Fruit fly (Drosophila melanogaster) Kc167 (cell line): ENCODE results near the gene CG4198.

ENCODE experiments used
- Myc ChIP-seq: fragments of >200 bp; optimal IDR thresholded peaks from 2 replicates; lab custom pipeline; 2017; ENCODE audit warnings: missing external identifiers
- Sin3A ChIP-seq: fragments of >200 bp; optimal IDR thresholded peaks from 2 replicates; lab custom pipeline; 2018; ENCODE audit warnings: missing external identifiers
- h ChIP-seq: fragments of >200 bp; optimal IDR thresholded peaks from 3 replicates; lab custom pipeline; 2018; ENCODE audit warnings: missing external identifiers
- insv ChIP-seq: fragments of >200 bp; optimal IDR thresholded peaks from 3 replicates; lab custom pipeline; 2018; ENCODE audit warnings: missing external identifiers
- psq ChIP-seq: fragments of >200 bp; optimal IDR thresholded peaks from 2 replicates; lab custom pipeline; 2017; ENCODE audit warnings: missing external identifiers
- ttk ChIP-seq: sonication (Bioruptor generic); optimal IDR thresholded peaks from 2 replicates; lab custom pipeline; 2017; ENCODE audit warnings: missing external identifiers

CG4198 gene

dm6 chrX:5312958-5313357 lies at the start of gene CG4198:
Gene CG4198 (plus strand): TSS chrX:5313258.
- no peak for TF ChIP-seq h (lab: Kevin White, UChicago)
- no peak for TF ChIP-seq ttk (lab: Kevin White, UChicago)

- TF ChIP-seq insv (lab: Kevin White, UChicago), result no peak
- TF ChIP-seq psq (lab: Kevin White, UChicago), result no peak
- no peak for TF ChIP-seq h (lab: Kevin White, UChicago)
- TF ChIP-seq Sin3A (lab: Kevin White, UChicago), result no peak
- no peak for TF ChIP-seq Myc (lab: Kevin White, UChicago)
- no peak for TF ChIP-seq ttk (lab: Kevin White, UChicago)
These were observed 27.2 kb upstream of the CG4198 start for dm6 chrX:5285835-5286234.

- TF ChIP-seq psq (lab: Kevin White, UChicago), result no peak
- no peak for TF ChIP-seq Sin3A (lab: Kevin White, UChicago)
- no peak for TF ChIP-seq h (lab: Kevin White, UChicago)
- no peak for TF ChIP-seq insv (lab: Kevin White, UChicago)
- TF ChIP-seq Myc (lab: Kevin White, UChicago), result no peak
These were observed 26.5 kb upstream of the CG4198 start for dm6 chrX:5286513-5286912.

- TF ChIP-seq Sin3A (lab: Kevin White, UChicago), result no peak
- no peak for TF ChIP-seq Myc (lab: Kevin White, UChicago)
- no peak for TF ChIP-seq insv (lab: Kevin White, UChicago)
- no peak for TF ChIP-seq ttk (lab: Kevin White, UChicago)
These were observed 23.4 kb upstream of the CG4198 start for dm6 chrX:5289692-5290091.

DNA sequence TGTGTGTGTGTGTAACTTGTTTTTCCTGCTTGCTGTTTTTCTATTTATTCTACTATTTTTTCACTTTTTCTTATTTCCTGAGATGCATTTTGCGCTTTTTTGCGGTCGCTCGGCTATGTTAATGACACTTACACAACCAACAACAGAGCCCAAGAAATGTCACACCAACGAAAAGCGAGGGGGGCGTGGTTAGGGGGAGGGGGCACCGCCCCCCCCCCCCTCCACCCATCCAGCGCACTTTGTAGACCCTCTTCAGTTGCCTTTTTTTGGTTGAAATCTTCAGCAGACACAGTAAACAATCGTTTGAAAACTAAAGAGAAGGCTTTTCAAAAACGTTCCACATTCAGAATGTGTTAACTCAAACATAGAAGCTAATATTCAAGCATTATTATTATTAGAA lies 19.9 kb upstream of the CG4198 start:
- TF ChIP-seq h (lab: Kevin White, UChicago), result no peak
- no peak for TF ChIP-seq psq (lab: Kevin White, UChicago)
- TF ChIP-seq Sin3A (lab: Kevin White, UChicago), result no peak
- no peak for TF ChIP-seq ttk (lab: Kevin White, UChicago)
- no peak for TF ChIP-seq insv (lab: Kevin White, UChicago)
- TF ChIP-seq Myc (lab: Kevin White, UChicago), result no peak

dm6 chrX:5295766-5296165 lies 17.3 kb upstream of the CG4198 start, which contains the start of gene CG42749:
Gene CG42749 (plus strand): TSS chrX:5296066.
- no peak for TF ChIP-seq h (lab: Kevin White, UChicago)
- TF ChIP-seq Myc (lab: Kevin White, UChicago), result no peak
- TF ChIP-seq insv (lab: Kevin White, UChicago), result no peak
- TF ChIP-seq Sin3A (lab: Kevin White, UChicago), result no peak
- TF ChIP-seq ttk (lab: Kevin White, UChicago), result no peak
- TF ChIP-seq psq (lab: Kevin White, UChicago), result no peak

DNA sequence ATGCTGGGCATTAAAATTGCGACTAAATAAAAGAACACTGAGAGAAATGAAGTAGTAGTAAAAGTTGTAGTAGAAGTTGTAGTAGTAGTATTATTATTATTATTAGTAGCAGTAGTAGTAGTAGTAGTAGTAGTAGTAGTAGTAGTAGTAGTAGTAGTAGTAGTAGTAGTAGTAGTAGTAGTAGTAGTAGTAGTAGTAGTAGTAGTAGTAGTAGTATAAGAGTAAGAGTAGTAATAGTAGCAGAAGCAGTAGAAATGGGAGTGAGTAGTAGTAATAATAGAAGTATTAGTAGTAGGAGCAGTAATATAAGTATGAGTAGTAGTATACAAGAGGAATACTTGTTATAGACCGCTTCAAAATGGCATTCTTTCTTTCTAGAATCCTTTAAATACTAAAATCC lies 13.1 kb upstream of the CG4198 start:
- no peak for TF ChIP-seq Sin3A (lab: Kevin White, UChicago)
- TF ChIP-seq insv (lab: Kevin White, UChicago), result no peak
- TF ChIP-seq psq (lab: Kevin White, UChicago), result no peak
- no peak for TF ChIP-seq h (lab: Kevin White, UChicago)
- no peak for TF ChIP-seq ttk (lab: Kevin White, UChicago)
- no peak for TF ChIP-seq Myc (lab: Kevin White, UChicago)

DNA sequence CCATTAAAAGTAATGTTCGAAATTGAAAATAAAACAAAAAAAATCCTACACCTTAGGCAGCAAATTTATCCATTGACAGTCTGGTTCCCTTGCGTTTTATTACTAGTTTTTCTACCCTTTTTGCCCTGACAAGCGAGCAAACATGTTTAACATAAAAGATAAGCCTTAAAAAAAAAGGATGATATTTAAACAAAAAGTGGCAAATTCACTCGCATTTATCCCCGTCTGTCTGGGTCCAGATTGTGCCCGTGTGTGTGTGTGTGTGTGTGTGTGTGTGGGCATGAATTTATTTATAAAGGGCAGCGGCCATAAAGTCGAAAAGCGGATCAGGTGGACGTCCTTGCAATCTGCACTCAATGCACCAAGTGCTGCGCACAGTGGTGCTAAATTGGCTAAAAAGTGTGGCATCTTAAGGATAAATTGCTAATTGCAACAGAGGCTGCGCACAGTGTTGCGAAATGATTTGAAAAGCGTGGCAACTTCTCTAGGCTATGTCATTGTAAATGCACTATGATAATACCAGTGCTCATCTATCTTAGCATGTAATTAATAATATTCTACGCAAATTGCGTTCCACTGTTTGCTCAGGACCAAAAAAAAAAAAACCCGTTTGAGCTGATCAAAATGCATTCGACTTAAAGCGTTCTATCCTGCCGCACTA lies 12.3 kb upstream of the CG4198 start:
- no peak for TF ChIP-seq Myc (lab: Kevin White, UChicago)
- TF ChIP-seq h (lab: Kevin White, UChicago), result no peak
- no peak for TF ChIP-seq ttk (lab: Kevin White, UChicago)
- TF ChIP-seq Sin3A (lab: Kevin White, UChicago), result no peak
- no peak for TF ChIP-seq insv (lab: Kevin White, UChicago)
- no peak for TF ChIP-seq psq (lab: Kevin White, UChicago)

dm6 chrX:5305591-5305990 lies 7.5 kb upstream of the CG4198 start, which contains the start of gene CG3323:
Gene CG3323 (minus strand): TSS chrX:5305691.
- TF ChIP-seq h (lab: Kevin White, UChicago) (no peak), psq (lab: Kevin White, UChicago) (no peak), Myc (lab: Kevin White, UChicago) (no peak), Sin3A (lab: Kevin White, UChicago) (no peak), insv (lab: Kevin White, UChicago) (no peak), ttk (lab: Kevin White, UChicago) (no peak)

dm6 chrX:5307317-5307716 lies 5.7 kb upstream of the CG4198 start, which contains the start of gene CG17764:
Gene CG17764 (minus strand): TSS chrX:5307417.
- TF ChIP-seq h (lab: Kevin White, UChicago) (no peak), psq (lab: Kevin White, UChicago) (no peak), Sin3A (lab: Kevin White, UChicago) (no peak), ttk (lab: Kevin White, UChicago) (no peak), insv (lab: Kevin White, UChicago) (no peak)

- TF ChIP-seq Myc (lab: Kevin White, UChicago) (no peak), psq (lab: Kevin White, UChicago) (no peak), insv (lab: Kevin White, UChicago) (no peak), ttk (lab: Kevin White, UChicago) (no peak), Sin3A (lab: Kevin White, UChicago) (no peak), h (lab: Kevin White, UChicago) (no peak)
These were observed 4.1 kb upstream of the CG4198 start, which contains the start of the genes Cdk7 and snf for dm6 chrX:5308963-5309362. Gene Cdk7 (minus strand): TSS chrX:5308983. Gene snf (plus strand): TSS chrX:5309242.
